Worm (Caenorhabditis elegans): ENCODE measurements around the gene ucr-2.2.

ce11 chrX:15200146-15200545 is 26.4 kb downstream of the ucr-2.2 start:
- TF ChIP-seq K02D7.2 (tag; optimal IDR thresholded peaks at IDR 0.05) (no peak), ceh-45 (GFP tag; IDR thresholded peaks at IDR 0.05) (no peak), sox-4 (tag; optimal IDR thresholded peaks at IDR 0.05) (no peak), dmd-4 (tag; optimal IDR thresholded peaks at IDR 0.05; ENCODE audit: borderline replicate concordance) (no peak), nhr-11 (tag; optimal IDR thresholded peaks at IDR 0.05) (no peak), pag-3 (tag; optimal IDR thresholded peaks at IDR 0.05; ENCODE audit: borderline replicate concordance) (no peak), F13H6.1 (tag; optimal IDR thresholded peaks at IDR 0.05) (no peak), lin-11 (tag; optimal IDR thresholded peaks at IDR 0.05) (no peak), ceh-30 (tag; optimal IDR thresholded peaks at IDR 0.05) (no peak), ztf-16 (tag; optimal IDR thresholded peaks at IDR 0.05) (no peak), pha-4 (tag; optimal IDR thresholded peaks at IDR 0.05) (no peak), zip-5 (tag; optimal IDR thresholded peaks at IDR 0.05) (no peak), ceh-22 (tag; optimal IDR thresholded peaks at IDR 0.05) (no peak)

All from whole organism, late embryonic.